Fruit fly (Drosophila melanogaster): Measurements from ENCODE around the gene Pgd.
A peak's percentile ranks its signal among the peaks of the same experiment; 100 is the strongest.

Pgd gene

dm6 chrX:2138417-2138816, 6.5 kb upstream of the Pgd start:
- no peak for TF ChIP-seq sage (GFP tag; optimal IDR thresholded peaks at IDR 0.05)
- no peak for TF ChIP-seq N (GFP tag; optimal IDR thresholded peaks at IDR 0.05)
- no peak for TF ChIP-seq pan (optimal IDR thresholded peaks at IDR 0.05)

DNA sequence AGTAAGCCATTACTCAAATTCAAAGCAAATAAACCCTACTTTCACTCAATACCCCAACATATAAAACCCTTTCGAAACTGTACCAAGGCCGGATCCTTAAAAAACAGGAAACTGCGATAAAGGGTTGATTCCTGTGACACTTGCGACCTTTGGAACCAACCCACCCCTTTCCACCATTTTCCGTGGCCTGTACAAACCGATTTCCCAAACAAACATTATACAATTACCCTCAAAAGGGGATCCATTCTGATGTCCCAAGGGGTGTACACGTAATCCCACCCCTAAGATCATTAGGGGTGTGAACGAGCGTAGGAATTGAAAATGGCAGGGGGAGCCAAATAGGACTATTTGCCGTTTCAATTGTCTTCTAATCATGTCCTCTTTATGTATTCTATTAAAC, 5.3 kb upstream of the Pgd start:
- TF ChIP-seq HLH106 (tag; optimal IDR thresholded peaks at IDR 0.05) (no peak), sage (GFP tag; optimal IDR thresholded peaks at IDR 0.05) (no peak), Hr78 (GFP tag; optimal IDR thresholded peaks at IDR 0.05) (no peak), tai (GFP tag; optimal IDR thresholded peaks at IDR 0.05) (no peak), Rel (GFP tag; optimal IDR thresholded peaks at IDR 0.05) (no peak), Rel (tag; optimal IDR thresholded peaks at IDR 0.05) (no peak), Sp1 (GFP tag; optimal IDR thresholded peaks at IDR 0.05) (no peak), usp (GFP tag; optimal IDR thresholded peaks at IDR 0.05) (no peak), Hnf4 (GFP tag; optimal IDR thresholded peaks at IDR 0.05) (no peak), rgr (GFP tag; optimal IDR thresholded peaks at IDR 0.05) (no peak), ey (GFP tag; optimal IDR thresholded peaks at IDR 0.05) (no peak), h (GFP tag; optimal IDR thresholded peaks at IDR 0.05) (no peak), woc (GFP tag; optimal IDR thresholded peaks at IDR 0.05) (no peak), sv (GFP tag; optimal IDR thresholded peaks at IDR 0.05) (no peak), Mio (GFP tag; optimal IDR thresholded peaks at IDR 0.05) (no peak), Hr83 (GFP tag; optimal IDR thresholded peaks at IDR 0.05; ENCODE audit: poor library complexity, severe bottlenecking) (no peak), Myc (optimal IDR thresholded peaks at IDR 0.05) (no peak), Vsx2 (GFP tag; optimal IDR thresholded peaks at IDR 0.05; ENCODE audit: partially characterized antibody) (no peak)

- TF ChIP-seq CG9705 (GFP tag; optimal IDR thresholded peaks at IDR 0.05) = peak; percentile 28
- TF ChIP-seq Dfd (GFP tag; optimal IDR thresholded peaks at IDR 0.05) = no peak
- TF ChIP-seq CrebA (GFP tag; optimal IDR thresholded peaks at IDR 0.05; ENCODE audit: borderline replicate concordance) = no peak
- peak; percentile 2 for TF ChIP-seq br (GFP tag; optimal IDR thresholded peaks at IDR 0.05)
- no peak for TF ChIP-seq sage (GFP tag; optimal IDR thresholded peaks at IDR 0.05)
- no peak for TF ChIP-seq dmrt93B (GFP tag; optimal IDR thresholded peaks at IDR 0.05)
- TF ChIP-seq rgr (GFP tag; optimal IDR thresholded peaks at IDR 0.05) = peak; percentile 12
- TF ChIP-seq jim (GFP tag; optimal IDR thresholded peaks at IDR 0.05) = no peak
- no peak for TF ChIP-seq Myc (optimal IDR thresholded peaks at IDR 0.05)
- no peak for TF ChIP-seq dsf (GFP tag; optimal IDR thresholded peaks at IDR 0.05; ENCODE audit: borderline replicate concordance)
- no peak for TF ChIP-seq psq (GFP tag; optimal IDR thresholded peaks at IDR 0.05)
- peak; percentile 25 for TF ChIP-seq Sp1 (GFP tag; optimal IDR thresholded peaks at IDR 0.05)
- TF ChIP-seq Jra (GFP tag; optimal IDR thresholded peaks at IDR 0.05) = no peak
- TF ChIP-seq Hr83 (GFP tag; optimal IDR thresholded peaks at IDR 0.05; ENCODE audit: poor library complexity, severe bottlenecking) = peak; percentile 44
- TF ChIP-seq Mio (GFP tag; optimal IDR thresholded peaks at IDR 0.05) = no peak
These were observed 4.4 kb upstream of the Pgd start for dm6 chrX:2140487-2140886.

- TF ChIP-seq Vsx2 (GFP tag; optimal IDR thresholded peaks at IDR 0.05; ENCODE audit: partially characterized antibody) = no peak
- TF ChIP-seq foxo (GFP tag; optimal IDR thresholded peaks at IDR 0.05) = peak in 1 of 2 experiments; percentile 47
- TF ChIP-seq Jra (GFP tag; optimal IDR thresholded peaks at IDR 0.05) = no peak
- TF ChIP-seq fru (GFP tag; optimal IDR thresholded peaks at IDR 0.05) = no peak
- TF ChIP-seq OdsH (GFP tag; optimal IDR thresholded peaks at IDR 0.05) = peak; percentile 46
- TF ChIP-seq N (GFP tag; optimal IDR thresholded peaks at IDR 0.05) = no peak
- TF ChIP-seq Dif (GFP tag; optimal IDR thresholded peaks at IDR 0.05; ENCODE audit: partially characterized antibody) = peak; percentile 44
- no peak for TF ChIP-seq Hr78 (GFP tag; optimal IDR thresholded peaks at IDR 0.05)
- no peak for TF ChIP-seq Rel (GFP tag; optimal IDR thresholded peaks at IDR 0.05)
- peak; percentile 35 for TF ChIP-seq Rel (tag; optimal IDR thresholded peaks at IDR 0.05)
- peak; percentile 41 for TF ChIP-seq Hnf4 (GFP tag; optimal IDR thresholded peaks at IDR 0.05)
- peak; percentile 25 for TF ChIP-seq ey (GFP tag; optimal IDR thresholded peaks at IDR 0.05)
- peak; percentile 56 for TF ChIP-seq rgr (GFP tag; optimal IDR thresholded peaks at IDR 0.05)
- peak; percentile 23 for TF ChIP-seq brk (GFP tag; optimal IDR thresholded peaks at IDR 0.05)
- TF ChIP-seq CrebA (GFP tag; optimal IDR thresholded peaks at IDR 0.05; ENCODE audit: borderline replicate concordance) = no peak
- peak; percentile 23 for TF ChIP-seq h (GFP tag; optimal IDR thresholded peaks at IDR 0.05)
- peak; percentile 50 for TF ChIP-seq HLH106 (tag; optimal IDR thresholded peaks at IDR 0.05)
- TF ChIP-seq GATAd (GFP tag; optimal IDR thresholded peaks at IDR 0.05) = no peak
- no peak for TF ChIP-seq pan (optimal IDR thresholded peaks at IDR 0.05)
- no peak for TF ChIP-seq dmrt93B (GFP tag; optimal IDR thresholded peaks at IDR 0.05)
These were observed 3.6 kb upstream of the Pgd start, which contains the start of gene D2hgdh for dm6 chrX:2141159-2141853. TSS of gene D2hgdh (plus strand) at chrX:2141489.

Measured in whole organism, wandering third instar larva.